Worm (Caenorhabditis elegans) whole organism, L2 larva: ENCODE results near the gene clec-8.
A peak's percentile ranks its signal among the peaks of the same experiment; 100 is the strongest.
"Not testable (repeated sequence)": the region's sequence is repeated elsewhere in the genome, so short reads cannot be mapped to it uniquely, and the experiment has no call there.

Source experiments
- C34F6.9 ChIP-seq: fragments of 150-350 bp; optimal IDR thresholded peaks from 2 replicates; lab custom pipeline; 2014; ENCODE audit warnings: missing biosample characterization, missing genetic modification characterization
- F13H6.1 ChIP-seq: sonication (generic microtip); optimal IDR thresholded peaks from 2 replicates; lab custom pipeline; 2016; ENCODE audit warnings: missing genetic modification characterization, missing compliant biosample characterization
- R02D3.7 ChIP-seq: fragments of 150-350 bp; optimal IDR thresholded peaks from 2 replicates; lab custom pipeline; 2014; ENCODE audit warnings: missing biosample characterization, missing genetic modification characterization
- Y55F3AM.14 ChIP-seq: fragments of 200-800 bp; sonication (Bioruptor generic); optimal IDR thresholded peaks from 2 replicates; lab custom pipeline; 2018; ENCODE audit warnings: mild to moderate bottlenecking, missing genetic modification characterization, missing compliant biosample characterization
- ZK546.5 ChIP-seq: sonication (generic microtip); optimal IDR thresholded peaks from 2 replicates; lab custom pipeline; 2017; ENCODE audit warnings: missing biosample characterization, missing genetic modification characterization
- alr-1 ChIP-seq: fragments of 150-350 bp; optimal IDR thresholded peaks from 2 replicates; lab custom pipeline; 2014; ENCODE audit warnings: missing biosample characterization, missing genetic modification characterization
- aly-2 ChIP-seq: fragments of 150-350 bp; optimal IDR thresholded peaks from 2 replicates; lab custom pipeline; 2014; ENCODE audit warnings: missing biosample characterization, missing genetic modification characterization
- ama-1 ChIP-seq: fragments of 150-350 bp; optimal IDR thresholded peaks from 2 replicates; lab custom pipeline; 2018; ENCODE audit warnings: inconsistent platforms
- ceh-82 ChIP-seq: fragments of 150-350 bp; optimal IDR thresholded peaks from 2 replicates; lab custom pipeline; 2014; ENCODE audit warnings: missing biosample characterization, missing genetic modification characterization
- crh-2 ChIP-seq: sonication (generic microtip); optimal IDR thresholded peaks from 2 replicates; lab custom pipeline; 2017; ENCODE audit warnings: missing biosample characterization, missing genetic modification characterization
- dmd-4 ChIP-seq: sonication (generic microtip); optimal IDR thresholded peaks from 2 replicates; lab custom pipeline; 2017; ENCODE audit warnings: missing biosample characterization, missing genetic modification characterization
- elt-3 ChIP-seq: sonication (generic microtip); optimal IDR thresholded peaks from 2 replicates; lab custom pipeline; 2017; ENCODE audit warnings: missing biosample characterization, missing genetic modification characterization
- fos-1 ChIP-seq: fragments of 150-350 bp; optimal IDR thresholded peaks from 2 replicates; lab custom pipeline; 2014; ENCODE audit warnings: missing biosample characterization, missing genetic modification characterization
- gmeb-1 ChIP-seq: fragments of 150-350 bp; optimal IDR thresholded peaks from 2 replicates; lab custom pipeline; 2014; ENCODE audit warnings: missing biosample characterization, missing genetic modification characterization
- lin-13 ChIP-seq: fragments of 150-350 bp; optimal IDR thresholded peaks from 2 replicates; lab custom pipeline; 2014; ENCODE audit warnings: missing biosample characterization, missing genetic modification reagents, missing genetic modification characterization
- lin-39 ChIP-seq: fragments of 150-350 bp; optimal IDR thresholded peaks from 2 replicates; lab custom pipeline; 2014; ENCODE audit warnings: missing biosample characterization, missing genetic modification reagents, missing genetic modification characterization
- nhr-10 ChIP-seq: sonication (generic microtip); optimal IDR thresholded peaks from 2 replicates; lab custom pipeline; 2017; ENCODE audit warnings: missing biosample characterization, missing genetic modification characterization
- nhr-11 ChIP-seq: fragments of 150-350 bp; optimal IDR thresholded peaks from 2 replicates; lab custom pipeline; 2014; ENCODE audit warnings: missing biosample characterization, missing genetic modification characterization
- nhr-12 ChIP-seq: fragments of 150-350 bp; optimal IDR thresholded peaks from 2 replicates; lab custom pipeline; 2014; ENCODE audit warnings: missing biosample characterization, missing genetic modification characterization
- nhr-129 ChIP-seq: fragments of 150-350 bp; optimal IDR thresholded peaks from 2 replicates; lab custom pipeline; 2014; ENCODE audit warnings: missing biosample characterization, missing genetic modification characterization
- nhr-21 ChIP-seq: fragments of 150-350 bp; optimal IDR thresholded peaks from 2 replicates; lab custom pipeline; 2014; ENCODE audit warnings: missing biosample characterization, missing genetic modification characterization
- nhr-237 ChIP-seq: fragments of 150-350 bp; optimal IDR thresholded peaks from 2 replicates; lab custom pipeline; 2014; ENCODE audit warnings: missing biosample characterization, missing genetic modification characterization
- nhr-25 ChIP-seq: fragments of 150-350 bp; sonication (generic microtip); optimal IDR thresholded peaks from 3 replicates; lab custom pipeline; 2014; ENCODE audit warnings: missing biosample characterization, missing genetic modification characterization
- nhr-6 ChIP-seq: fragments of 150-350 bp; optimal IDR thresholded peaks from 2 replicates; lab custom pipeline; 2014; ENCODE audit warnings: missing biosample characterization, missing genetic modification characterization
- nhr-77 ChIP-seq: fragments of 150-350 bp; optimal IDR thresholded peaks from 2 replicates; lab custom pipeline; 2014; ENCODE audit warnings: missing biosample characterization, missing genetic modification characterization
- sem-4 ChIP-seq: fragments of 150-350 bp; optimal IDR thresholded peaks from 2 replicates; lab custom pipeline; 2014; ENCODE audit warnings: missing biosample characterization, missing genetic modification reagents, missing genetic modification characterization
- sma-3 ChIP-seq: sonication (generic microtip); optimal IDR thresholded peaks from 2 replicates; lab custom pipeline; 2016; ENCODE audit warnings: missing genetic modification reagents, missing genetic modification characterization, missing compliant biosample characterization
- snpc-4 ChIP-seq: fragments of 150-350 bp; optimal IDR thresholded peaks from 2 replicates; lab custom pipeline; 2014; ENCODE audit warnings: missing biosample characterization, missing genetic modification characterization
- unc-39 ChIP-seq: fragments of 150-350 bp; optimal IDR thresholded peaks from 2 replicates; lab custom pipeline; 2014; ENCODE audit warnings: missing biosample characterization, missing genetic modification characterization
- unc-55 ChIP-seq: fragments of 150-350 bp; sonication (generic microtip); optimal IDR thresholded peaks from 3 replicates; lab custom pipeline; 2014; ENCODE audit warnings: missing biosample characterization, missing genetic modification reagents, missing genetic modification characterization
- unc-62 ChIP-seq: fragments of 150-350 bp; optimal IDR thresholded peaks from 2 replicates; lab custom pipeline; 2014; ENCODE audit warnings: missing biosample characterization, missing genetic modification reagents, missing genetic modification characterization
- zag-1 ChIP-seq: fragments of 150-350 bp; optimal IDR thresholded peaks from 2 replicates; lab custom pipeline; 2014; ENCODE audit warnings: missing biosample characterization, missing genetic modification characterization
- ztf-1 ChIP-seq: fragments of 200-800 bp; sonication (Bioruptor generic); conservative IDR thresholded peaks from 2 replicates; pipeline ENCODE4 v1.3.6; 2022; ENCODE audit warnings: missing genetic modification characterization, missing compliant biosample characterization
- ztf-11 ChIP-seq: sonication (generic microtip); optimal IDR thresholded peaks from 2 replicates; lab custom pipeline; 2017; ENCODE audit warnings: missing biosample characterization, missing genetic modification characterization
- ztf-4 ChIP-seq: fragments of 150-350 bp; optimal IDR thresholded peaks from 2 replicates; lab custom pipeline; 2014; ENCODE audit warnings: missing biosample characterization, missing genetic modification characterization

The clec-8 gene

DNA sequence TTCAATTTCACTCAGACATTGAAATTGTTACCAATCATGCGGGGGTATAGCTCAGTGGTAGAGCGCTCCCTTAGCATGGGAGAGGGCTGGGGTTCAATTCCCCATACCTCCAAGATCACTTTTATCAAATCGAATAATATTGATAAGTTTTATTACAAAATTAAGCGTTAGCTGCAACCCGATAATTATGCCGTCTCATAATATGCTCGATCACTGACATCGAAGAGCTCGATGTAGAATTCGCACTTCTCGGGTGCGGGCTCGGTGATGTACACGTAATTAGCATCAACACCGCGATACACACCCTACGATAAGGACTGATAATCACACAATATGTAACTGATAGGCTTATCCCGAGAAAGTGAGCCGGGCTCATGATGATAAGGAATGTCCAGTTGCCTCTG lies 35.3 kb downstream of the clec-8 start:
- TF ChIP-seq elt-3 (tag; lab: Kevin White, UChicago) (no peak), fos-1 (tag; lab: Kevin White, UChicago) (peak; percentile 33), unc-55 (GFP tag; lab: Kevin White, UChicago) (no peak), nhr-237 (tag; lab: Kevin White, UChicago) (no peak), ama-1 (lab: Kevin White, UChicago) (no peak), gmeb-1 (tag; lab: Kevin White, UChicago) (no peak), lin-13 (no peak), snpc-4 (tag; lab: Kevin White, UChicago) (no peak), ztf-1 (GFP tag; lab: Robert Waterston, UW) (no peak)

DNA sequence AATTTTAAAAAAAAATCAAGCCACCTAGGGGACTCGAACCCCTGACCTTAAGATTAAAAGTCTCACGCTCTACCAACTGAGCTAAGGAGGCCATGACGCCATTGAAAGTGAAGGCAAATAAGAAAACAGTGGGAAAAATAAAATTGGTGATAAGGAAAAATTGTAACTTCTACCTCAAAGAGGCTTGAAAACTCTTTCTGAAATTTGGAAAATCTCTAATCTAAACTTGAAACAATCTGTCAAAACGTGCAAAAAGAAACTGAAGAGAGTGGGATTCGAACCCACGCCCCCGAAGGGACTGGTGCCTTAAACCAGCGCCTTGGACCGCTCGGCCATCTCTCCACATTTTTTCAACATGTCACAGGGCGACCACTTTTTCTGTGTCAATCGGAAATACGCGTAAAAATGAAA lies 36.2 kb downstream of the clec-8 start:
- TF ChIP-seq nhr-21 (peak; percentile 7), fos-1 (tag; lab: Kevin White, UChicago) (peak; percentile 39), sma-3 (GFP tag; lab: Kevin White, UChicago) (peak; percentile 5)

DNA sequence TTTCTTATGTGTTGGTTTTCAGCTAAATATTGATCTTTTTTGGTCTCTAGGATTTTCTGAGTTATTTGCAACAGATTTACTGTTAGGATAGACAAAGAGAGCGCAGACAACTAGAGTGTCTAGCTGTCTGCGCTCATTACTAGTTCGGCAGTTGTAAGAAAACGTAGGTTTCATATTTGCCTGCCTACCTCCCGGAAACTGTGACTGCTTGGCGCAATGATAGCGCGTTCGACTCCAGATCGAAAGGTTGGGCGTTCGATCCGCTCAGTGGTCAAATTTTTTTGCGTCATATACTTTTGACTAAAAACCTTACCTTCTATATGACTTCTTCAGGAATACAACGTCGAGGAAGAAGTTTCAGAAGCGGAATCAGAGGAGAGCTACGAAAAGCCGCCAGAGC lies 38.5 kb downstream of the clec-8 start:
- TF ChIP-seq F13H6.1 (tag; lab: Kevin White, UChicago) (no peak), aly-2 (tag; lab: Kevin White, UChicago) (no peak), C34F6.9 (tag; lab: Kevin White, UChicago) (no peak), Y55F3AM.14 (GFP tag; lab: Kevin White, UChicago) (no peak), ztf-11 (tag; lab: Kevin White, UChicago) (no peak), lin-39 (tag; lab: Kevin White, UChicago) (no peak), nhr-12 (tag; lab: Kevin White, UChicago) (no peak), nhr-129 (tag; lab: Kevin White, UChicago) (no peak), unc-39 (tag; lab: Kevin White, UChicago) (no peak), ceh-82 (tag; lab: Kevin White, UChicago) (no peak), nhr-25 (no peak), ztf-1 (GFP tag; lab: Robert Waterston, UW) (no peak), zag-1 (no peak), crh-2 (no peak), nhr-10 (no peak), alr-1 (tag; lab: Kevin White, UChicago) (no peak), ZK546.5 (no peak)

DNA sequence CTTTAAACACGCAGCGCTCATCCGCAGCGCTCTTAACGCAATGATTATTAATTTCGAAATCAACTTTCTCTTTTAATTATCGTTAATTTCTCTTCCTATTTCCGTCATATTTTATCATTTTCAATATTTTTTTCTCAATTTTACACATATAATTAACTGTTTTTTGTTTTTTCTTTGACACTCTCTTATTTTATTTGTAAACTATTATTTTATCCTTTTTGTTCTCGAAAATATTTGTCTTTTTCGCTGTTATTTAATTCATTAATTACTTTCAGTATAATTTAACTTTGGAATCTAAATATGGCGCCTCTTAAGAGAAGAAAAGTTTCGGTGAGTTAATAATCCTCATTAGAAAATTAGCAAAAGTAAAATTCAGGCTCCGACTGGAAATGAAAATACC lies 41.7 kb downstream of the clec-8 start, which contains the start of gene F49C5.3:
Gene F49C5.3 (plus strand): TSS at position 301 of the 400 bp plus-strand sequence.
- TF ChIP-seq sem-4 (tag; lab: Kevin White, UChicago); unc-62 (GFP tag; lab: Kevin White, UChicago); C34F6.9 (tag; lab: Kevin White, UChicago): not testable (repeated sequence)

DNA sequence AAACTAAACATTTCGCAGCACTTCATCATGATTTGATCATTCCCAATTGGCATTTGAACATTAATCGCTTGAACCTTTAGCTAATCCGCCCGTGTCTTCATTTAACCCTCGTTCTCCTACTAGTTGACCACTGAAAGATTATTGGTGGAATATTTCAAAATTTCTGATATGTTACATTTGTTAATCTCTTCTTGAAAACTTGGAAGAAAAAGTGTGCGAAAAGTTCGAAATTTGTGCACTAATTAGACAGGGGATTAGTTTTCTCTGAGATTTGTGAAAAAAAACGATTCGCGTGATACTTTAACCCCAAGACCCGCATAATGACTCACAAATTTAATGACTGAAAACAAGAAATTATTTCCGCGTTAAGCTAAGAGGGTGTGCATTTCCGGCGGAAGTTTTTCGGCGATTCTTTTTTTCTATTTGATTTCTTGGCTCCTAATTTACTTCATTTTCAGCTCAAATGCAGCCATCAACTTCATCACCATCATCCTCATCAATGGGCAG lies 42.5 kb downstream of the clec-8 start, which contains the start of gene nimk-1:
Gene nimk-1 (plus strand): TSS at position 457 of the 507 bp plus-strand sequence.
- TF ChIP-seq ztf-4 (no peak), nhr-237 (tag; lab: Kevin White, UChicago) (no peak)

DNA sequence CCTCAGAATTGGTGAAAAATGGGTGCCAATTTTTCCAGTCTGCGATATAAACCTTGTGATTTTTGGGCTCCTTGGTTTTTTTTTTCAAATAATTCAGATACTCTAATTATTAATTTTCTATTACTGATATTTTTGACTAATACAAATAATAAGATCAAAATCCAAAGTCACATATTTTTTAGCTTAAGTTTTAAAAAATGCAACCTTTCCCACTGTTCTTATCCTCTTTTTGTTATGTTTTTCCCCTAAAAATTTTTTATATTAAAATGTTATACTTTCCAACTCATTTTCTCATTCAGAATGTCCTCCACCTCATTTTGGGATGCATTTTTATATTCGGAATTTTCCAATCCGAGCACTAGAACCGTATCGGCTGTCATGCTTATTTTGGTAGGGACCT lies 46.9 kb downstream of the clec-8 start, which contains the start of gene srx-120:
Gene srx-120 (plus strand): TSS at position 301 of the 400 bp plus-strand sequence.
- TF ChIP-seq crh-2 (no peak), aly-2 (tag; lab: Kevin White, UChicago) (no peak), nhr-11 (no peak), dmd-4 (tag; lab: Kevin White, UChicago) (no peak), nhr-77 (tag; lab: Kevin White, UChicago) (no peak)

DNA sequence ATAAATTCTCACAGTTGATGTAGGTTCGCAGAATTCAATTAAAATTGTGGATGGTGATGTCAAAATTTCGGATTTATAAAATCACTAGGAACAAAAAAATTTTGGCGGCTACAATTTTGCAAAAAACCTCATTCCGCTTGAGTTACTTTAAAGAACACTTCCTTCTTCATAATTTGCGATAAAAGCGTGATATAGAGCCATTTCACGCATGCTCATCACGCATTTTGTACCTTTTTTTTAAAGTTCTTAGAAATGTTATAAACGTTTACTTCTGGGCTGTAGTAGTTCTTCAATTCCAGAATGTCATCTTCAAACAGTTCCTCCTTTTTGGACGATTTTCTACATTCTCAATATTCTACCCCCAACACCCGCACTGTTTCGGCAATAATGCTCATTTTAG lies 49.9 kb downstream of the clec-8 start, which contains the start of gene srx-119:
Gene srx-119 (plus strand): TSS at position 301 of the 400 bp plus-strand sequence.
- TF ChIP-seq gmeb-1 (tag; lab: Kevin White, UChicago) = no peak
- no peak for TF ChIP-seq nhr-25
- TF ChIP-seq R02D3.7 = no peak
- no peak for TF ChIP-seq snpc-4 (tag; lab: Kevin White, UChicago)
- TF ChIP-seq ztf-4 = no peak
- TF ChIP-seq nhr-6 (tag; lab: Kevin White, UChicago) = no peak
- no peak for TF ChIP-seq elt-3 (tag; lab: Kevin White, UChicago)
